Fruit fly (Drosophila melanogaster): ENCODE results near the gene Cyp6d5.

Gene Cyp6d5

dm6 chr3R:14070096-14070495 is 41.1 kb downstream of the Cyp6d5 start:
- TF ChIP-seq CTCF (optimal IDR thresholded peaks at IDR 0.05) (no peak), CG8478 (optimal IDR thresholded peaks at IDR 0.05) (no peak)

- TF ChIP-seq CTCF (optimal IDR thresholded peaks at IDR 0.05) (no peak), CG8478 (optimal IDR thresholded peaks at IDR 0.05) (no peak)
These were observed 41.6 kb downstream of the Cyp6d5 start for dm6 chr3R:14070664-14071063.

- TF ChIP-seq CTCF (optimal IDR thresholded peaks at IDR 0.05) (no peak), CG8478 (optimal IDR thresholded peaks at IDR 0.05) (no peak)
These were observed 48.0 kb downstream of the Cyp6d5 start for dm6 chr3R:14077026-14077425.

All from S2 (cell line).